Fruit fly (Drosophila melanogaster): ENCODE data around the gene PsGEF.

The PsGEF gene

dm6 chrX:2334025-2334424 is 53.4 kb downstream of the PsGEF start:
- TF ChIP-seq toe (GFP tag; optimal IDR thresholded peaks at IDR 0.05) (no peak), Hr96 (GFP tag; optimal IDR thresholded peaks at IDR 0.05) (no peak), pad (GFP tag; optimal IDR thresholded peaks at IDR 0.05) (peak; percentile 11), bab1 (GFP tag; optimal IDR thresholded peaks at IDR 0.05) (no peak)

- TF ChIP-seq Hr96 (GFP tag; optimal IDR thresholded peaks at IDR 0.05) (no peak), pad (GFP tag; optimal IDR thresholded peaks at IDR 0.05) (no peak), CG14711 (tag; optimal IDR thresholded peaks at IDR 0.05) (no peak), toe (GFP tag; optimal IDR thresholded peaks at IDR 0.05) (no peak), cnc (optimal IDR thresholded peaks at IDR 0.05) (no peak), CG7045 (GFP tag; optimal IDR thresholded peaks at IDR 0.05) (no peak), CG12768 (GFP tag; optimal IDR thresholded peaks at IDR 0.05) (no peak), CG5204 (GFP tag; optimal IDR thresholded peaks at IDR 0.05) (no peak), cic (GFP tag; optimal IDR thresholded peaks at IDR 0.05) (no peak), tj (GFP tag; optimal IDR thresholded peaks at IDR 0.05) (no peak), CG1620 (GFP tag; optimal IDR thresholded peaks at IDR 0.05) (no peak), CG7101 (tag; optimal IDR thresholded peaks at IDR 0.05) (no peak), ovo (GFP tag; optimal IDR thresholded peaks at IDR 0.05) (no peak)
Observed at dm6 chrX:2332784-2333183, 54.7 kb downstream of the PsGEF start.

dm6 chrX:2329312-2329711 is 58.2 kb downstream of the PsGEF start:
- no peak for TF ChIP-seq Mnt (GFP tag; optimal IDR thresholded peaks at IDR 0.05)
- TF ChIP-seq CG1620 (GFP tag; optimal IDR thresholded peaks at IDR 0.05), result no peak

dm6 chrX:2326828-2327227 is 60.6 kb downstream of the PsGEF start, which contains the start of gene CG2854:
CG2854 (plus strand) TSS chrX:2327128.
- TF ChIP-seq cic (GFP tag; optimal IDR thresholded peaks at IDR 0.05), result no peak
- no peak for TF ChIP-seq Mnt (GFP tag; optimal IDR thresholded peaks at IDR 0.05)
- TF ChIP-seq pad (GFP tag; optimal IDR thresholded peaks at IDR 0.05), result no peak
- TF ChIP-seq CG7045 (GFP tag; optimal IDR thresholded peaks at IDR 0.05), result no peak
- TF ChIP-seq cnc (optimal IDR thresholded peaks at IDR 0.05), result no peak
- no peak for TF ChIP-seq ovo (GFP tag; optimal IDR thresholded peaks at IDR 0.05)

- no peak for TF ChIP-seq Hr96 (GFP tag; optimal IDR thresholded peaks at IDR 0.05)
- no peak for TF ChIP-seq Crg-1 (GFP tag; optimal IDR thresholded peaks at IDR 0.05)
- TF ChIP-seq ovo (GFP tag; optimal IDR thresholded peaks at IDR 0.05), result no peak
- TF ChIP-seq CG7045 (GFP tag; optimal IDR thresholded peaks at IDR 0.05), result no peak
- no peak for TF ChIP-seq cic (GFP tag; optimal IDR thresholded peaks at IDR 0.05)
- no peak for TF ChIP-seq Clk (GFP tag; optimal IDR thresholded peaks at IDR 0.05)
- no peak for TF ChIP-seq CG7101 (tag; optimal IDR thresholded peaks at IDR 0.05)
- no peak for TF ChIP-seq toe (GFP tag; optimal IDR thresholded peaks at IDR 0.05)
- TF ChIP-seq Mnt (GFP tag; optimal IDR thresholded peaks at IDR 0.05), result no peak
- TF ChIP-seq CG11617 (GFP tag; optimal IDR thresholded peaks at IDR 0.05), result no peak
Observed at dm6 chrX:2325658-2326245, 61.7 kb downstream of the PsGEF start, which contains the start of gene CG14050. CG14050 (minus strand) TSS chrX:2326217.

dm6 chrX:2323661-2324293 is 63.7 kb downstream of the PsGEF start:
- TF ChIP-seq CG7101 (tag; optimal IDR thresholded peaks at IDR 0.05) (no peak), kay (GFP tag; ENCODE audit: borderline replicate concordance) (no peak), bab1 (GFP tag; optimal IDR thresholded peaks at IDR 0.05) (no peak), CG14711 (tag; optimal IDR thresholded peaks at IDR 0.05) (no peak), Crg-1 (GFP tag; optimal IDR thresholded peaks at IDR 0.05) (no peak), CG33017 (tag; optimal IDR thresholded peaks at IDR 0.05) (no peak), Hr96 (GFP tag; optimal IDR thresholded peaks at IDR 0.05) (no peak), toe (GFP tag; optimal IDR thresholded peaks at IDR 0.05) (no peak), CG5204 (GFP tag; optimal IDR thresholded peaks at IDR 0.05) (no peak), CG7045 (GFP tag; optimal IDR thresholded peaks at IDR 0.05) (no peak), CG12768 (GFP tag; optimal IDR thresholded peaks at IDR 0.05) (no peak), cic (GFP tag; optimal IDR thresholded peaks at IDR 0.05) (no peak), tj (GFP tag; optimal IDR thresholded peaks at IDR 0.05) (no peak), CG11617 (GFP tag; optimal IDR thresholded peaks at IDR 0.05) (no peak)

dm6 chrX:2321900-2322555 is 65.4 kb downstream of the PsGEF start:
- TF ChIP-seq bab1 (GFP tag; optimal IDR thresholded peaks at IDR 0.05), result no peak
- TF ChIP-seq kay (GFP tag; ENCODE audit: borderline replicate concordance), result no peak
- TF ChIP-seq cic (GFP tag; optimal IDR thresholded peaks at IDR 0.05), result no peak
- TF ChIP-seq CG33017 (tag; optimal IDR thresholded peaks at IDR 0.05), result no peak
